Worm (Caenorhabditis elegans) whole organism, L4 larva: Measurements from ENCODE around the gene frpr-21.
A peak's percentile ranks its signal among the peaks of the same experiment; 100 is the strongest.

Experiments
- ceh-28 ChIP-seq: fragments of 150-350 bp; optimal IDR thresholded peaks from 2 replicates; lab custom pipeline; 2014; ENCODE audit warnings: missing biosample characterization, missing genetic modification reagents, missing genetic modification characterization
- ceh-44 ChIP-seq: fragments of 200-800 bp; sonication (Bioruptor generic); IDR thresholded peaks from 2 replicates; pipeline ENCODE4 v1.3.6; 2022; ENCODE audit warnings: missing genetic modification reagents, missing genetic modification characterization, missing compliant biosample characterization
- ceh-82 ChIP-seq: sonication (generic microtip); optimal IDR thresholded peaks from 2 replicates; lab custom pipeline; 2017; ENCODE audit warnings: missing biosample characterization, missing genetic modification characterization
- ctbp-1 ChIP-seq: fragments of 200-800 bp; sonication (Bioruptor generic); IDR thresholded peaks from 2 replicates; pipeline ENCODE4 v1.3.6; 2022; ENCODE audit warnings: missing genetic modification reagents, missing genetic modification characterization, missing compliant biosample characterization
- egl-27 ChIP-seq: sonication (generic microtip); optimal IDR thresholded peaks from 3 replicates; lab custom pipeline; 2017; ENCODE audit warnings: missing biosample characterization, missing genetic modification reagents, missing genetic modification characterization
- fos-1 ChIP-seq: fragments of 150-350 bp; optimal IDR thresholded peaks from 2 replicates; lab custom pipeline; 2014; ENCODE audit warnings: missing biosample characterization, missing genetic modification characterization
- gei-8 ChIP-seq: fragments of 200-800 bp; sonication (Bioruptor generic); optimal IDR thresholded peaks from 2 replicates; lab custom pipeline; 2018; ENCODE audit warnings: mild to moderate bottlenecking, missing genetic modification characterization, missing compliant biosample characterization
- hmg-1.1 ChIP-seq: fragments of 200-800 bp; sonication (Bioruptor generic); IDR thresholded peaks from 2 replicates; pipeline ENCODE4 v1.3.6; 2022; ENCODE audit warnings: missing genetic modification reagents, missing genetic modification characterization, missing compliant biosample characterization
- jun-1 ChIP-seq: fragments of 150-350 bp; optimal IDR thresholded peaks from 2 replicates; lab custom pipeline; 2014; ENCODE audit warnings: missing biosample characterization, missing genetic modification reagents, missing genetic modification characterization
- lin-15B ChIP-seq: fragments of 150-350 bp; sonication (generic microtip); optimal IDR thresholded peaks from 3 replicates; lab custom pipeline; 2014; ENCODE audit warnings: missing biosample characterization, missing genetic modification characterization
- nhr-11 ChIP-seq: fragments of 150-350 bp; optimal IDR thresholded peaks from 2 replicates; lab custom pipeline; 2014; ENCODE audit warnings: missing biosample characterization, missing genetic modification characterization
- pqm-1 ChIP-seq: sonication (generic microtip); optimal IDR thresholded peaks from 2 replicates; lab custom pipeline; 2017; ENCODE audit warnings: missing biosample characterization, missing genetic modification characterization
- ztf-11 ChIP-seq: fragments of 150-350 bp; optimal IDR thresholded peaks from 2 replicates; lab custom pipeline; 2014; ENCODE audit warnings: missing biosample characterization, missing genetic modification characterization

- no peak for TF ChIP-seq ceh-28 (tag; lab: Kevin White, UChicago)
- no peak for TF ChIP-seq ceh-44 (GFP tag; lab: Robert Waterston, UW)
- TF ChIP-seq pqm-1 (tag; lab: Kevin White, UChicago), result no peak
- no peak for TF ChIP-seq fos-1 (tag; lab: Kevin White, UChicago)
- TF ChIP-seq egl-27 (tag; lab: Kevin White, UChicago), result no peak
- TF ChIP-seq hmg-1.1 (GFP tag; lab: Robert Waterston, UW), result no peak
- no peak for TF ChIP-seq gei-8 (GFP tag; lab: Kevin White, UChicago)
- TF ChIP-seq jun-1 (tag; lab: Kevin White, UChicago), result no peak
- TF ChIP-seq ztf-11, result no peak
- no peak for TF ChIP-seq ctbp-1 (GFP tag; lab: Robert Waterston, UW)
- no peak for TF ChIP-seq ceh-82 (tag; lab: Kevin White, UChicago)
- no peak for TF ChIP-seq lin-15B (tag; lab: Kevin White, UChicago)
- TF ChIP-seq nhr-11 (tag; lab: Kevin White, UChicago), result peak; percentile 33
These were observed 25.0 kb upstream of the frpr-21 start for ce11 chrII:10446814-10447213.
